Fruit fly (Drosophila melanogaster) whole organism, embryonic: ENCODE data around the gene CG16710.

Source experiments
- CG10274 ChIP-seq: fragments of 200-800 bp; sonication (Bioruptor generic); optimal IDR thresholded peaks from 3 replicates; lab custom pipeline; 2017; ENCODE audit warnings: missing biosample characterization, mild to moderate bottlenecking, missing genetic modification characterization
- row ChIP-seq: fragments of 200-800 bp; sonication (Bioruptor generic); IDR thresholded peaks from 3 replicates; pipeline ENCODE4 v1.3.6; 2022; ENCODE audit warnings: missing biosample characterization, missing genetic modification characterization

DNA sequence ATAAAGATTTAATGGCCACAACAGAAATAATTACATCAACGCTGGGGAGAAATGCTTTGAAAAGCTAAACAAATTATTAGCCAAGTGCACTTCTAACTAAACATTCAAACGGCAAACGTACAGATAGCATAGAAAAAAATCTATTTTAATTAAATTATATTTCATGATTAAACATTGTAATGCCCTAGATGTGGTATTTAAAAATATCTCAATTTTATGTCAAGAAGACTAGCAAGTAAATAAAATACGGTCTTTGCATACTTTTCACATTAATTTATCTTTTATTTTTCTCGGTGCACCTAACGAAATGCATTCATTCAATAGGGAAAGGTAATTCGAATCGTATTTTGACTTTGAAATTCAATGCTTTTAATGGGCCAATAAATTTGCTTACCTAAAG is 22.7 kb upstream of the CG16710 start:
- TF ChIP-seq row (GFP tag; lab: Robert Waterston, UW) (no peak), CG10274 (GFP tag; lab: Kevin White, UChicago) (no peak)
